Worm (Caenorhabditis elegans) whole organism, L1 larva: ENCODE data around the gene F49F1.14.

Experiments used
- ceh-63 ChIP-seq: fragments of 200-800 bp; sonication (Bioruptor generic); optimal IDR thresholded peaks from 2 replicates; lab custom pipeline; 2018; ENCODE audit warnings: mild to moderate bottlenecking, missing genetic modification characterization, missing compliant biosample characterization
- ceh-88 ChIP-seq: fragments of 200-800 bp; sonication (Bioruptor generic); IDR thresholded peaks from 2 replicates; pipeline ENCODE4 v1.3.6; 2022; ENCODE audit warnings: missing genetic modification characterization, missing compliant biosample characterization
- efl-1 ChIP-seq, 4 experiments: fragments of 150-350 bp; optimal IDR thresholded peaks in 3 of 4; peaks in 1 of 4; 1 replicate in 1 of 4; 2 replicates in 3 of 4; lab custom pipeline; 2014; ENCODE audit warnings: missing biosample characterization in 2 of 4, missing genetic modification characterization in 2 of 4, missing genetic modification reagents in 2 of 4
- fkh-10 ChIP-seq: sonication (generic microtip); optimal IDR thresholded peaks from 2 replicates; lab custom pipeline; 2017; ENCODE audit warnings: missing biosample characterization, missing genetic modification reagents, missing genetic modification characterization
- fkh-8 ChIP-seq: sonication (generic microtip); optimal IDR thresholded peaks from 2 replicates; lab custom pipeline; 2016; ENCODE audit warnings: mild to moderate bottlenecking, missing genetic modification characterization, missing compliant biosample characterization
- hlh-4 ChIP-seq: sonication (generic microtip); optimal IDR thresholded peaks from 2 replicates; lab custom pipeline; 2016; ENCODE audit warnings: mild to moderate bottlenecking, missing genetic modification characterization, missing compliant biosample characterization
- lin-39 ChIP-seq: fragments of 150-350 bp; optimal IDR thresholded peaks from 2 replicates; lab custom pipeline; 2014; ENCODE audit warnings: missing biosample characterization, missing genetic modification reagents, missing genetic modification characterization
- skn-1 ChIP-seq: fragments of 150-350 bp; optimal IDR thresholded peaks from 2 replicates; lab custom pipeline; 2014; ENCODE audit warnings: missing biosample characterization, missing genetic modification characterization
- snpc-4 ChIP-seq: fragments of 150-350 bp; optimal IDR thresholded peaks from 2 replicates; lab custom pipeline; 2014; ENCODE audit warnings: missing biosample characterization, missing genetic modification characterization
- sox-4 ChIP-seq: sonication (generic microtip); optimal IDR thresholded peaks from 2 replicates; lab custom pipeline; 2016; ENCODE audit warnings: missing genetic modification characterization, missing compliant biosample characterization
- sptf-1 ChIP-seq: fragments of 150-350 bp; optimal IDR thresholded peaks from 2 replicates; lab custom pipeline; 2014; ENCODE audit warnings: missing biosample characterization, missing genetic modification characterization
- unc-30 ChIP-seq: sonication (generic microtip); optimal IDR thresholded peaks from 2 replicates; lab custom pipeline; 2017; ENCODE audit warnings: missing biosample characterization, missing genetic modification characterization

DNA sequence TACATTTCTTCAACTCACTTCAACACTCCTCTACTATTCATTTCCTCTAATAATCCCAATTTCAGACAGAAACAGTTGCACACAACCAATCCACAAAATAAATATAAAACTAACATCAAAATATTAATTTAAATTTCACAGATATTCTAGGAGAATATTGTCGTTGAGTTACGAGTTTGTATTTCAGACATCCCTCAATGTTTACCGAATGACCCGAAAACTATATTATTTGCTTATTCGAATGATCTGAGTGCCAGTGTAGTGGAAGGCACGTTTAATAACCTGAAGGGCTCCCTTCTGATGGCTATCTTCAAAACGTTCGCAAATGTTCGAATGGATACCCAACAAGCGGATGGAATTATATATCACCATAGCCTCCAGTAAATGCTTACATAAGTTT lies 32.5 kb upstream of the F49F1.14 start, which contains the start of gene R07C12.3:
- no peak for TF ChIP-seq fkh-10 (GFP tag; lab: Kevin White, UChicago)
- TF ChIP-seq hlh-4 (tag; lab: Kevin White, UChicago) = no peak
- TF ChIP-seq fkh-8 (tag; lab: Kevin White, UChicago) = no peak
- TF ChIP-seq efl-1 (optimal IDR thresholded peaks at IDR 0.05; lab: Kevin White, UChicago) = no peak
- no peak for TF ChIP-seq efl-1 (GFP tag; optimal IDR thresholded peaks at IDR 0.05 in 1 of 2; lab: Kevin White, UChicago)
- no peak for TF ChIP-seq sox-4 (tag; lab: Kevin White, UChicago)
- TF ChIP-seq sptf-1 = no peak
- no peak for TF ChIP-seq skn-1 (tag; lab: Kevin White, UChicago)
- no peak for TF ChIP-seq unc-30 (tag; lab: Kevin White, UChicago)
- no peak for TF ChIP-seq lin-39 (tag; lab: Kevin White, UChicago)
- no peak for TF ChIP-seq ceh-63 (GFP tag; lab: Kevin White, UChicago)
- TF ChIP-seq snpc-4 (tag; lab: Kevin White, UChicago) = no peak
- no peak for TF ChIP-seq ceh-88 (GFP tag; lab: Robert Waterston, UW)
